Worm (Caenorhabditis elegans) whole organism, young adult: Measurements from ENCODE around the gene Y43F8B.2.

Experiments used
- B0035.1 ChIP-seq: sonication (generic microtip); optimal IDR thresholded peaks from 2 replicates; lab custom pipeline; 2016; ENCODE audit warnings: missing genetic modification characterization, mild to moderate bottlenecking, missing compliant biosample characterization, missing genotype, missing genetic modification reagents
- F22D6.2 ChIP-seq: sonication (generic microtip); optimal IDR thresholded peaks from 2 replicates; lab custom pipeline; 2016; ENCODE audit warnings: mild to moderate bottlenecking, missing genetic modification characterization, missing compliant biosample characterization
- F33H1.4 ChIP-seq: fragments of 200-800 bp; sonication (Bioruptor generic); IDR thresholded peaks from 2 replicates; pipeline ENCODE4 v1.3.6; 2022; ENCODE audit warnings: missing genetic modification reagents, missing genetic modification characterization, missing compliant biosample characterization
- F39B2.1 ChIP-seq: fragments of 200-800 bp; sonication (Bioruptor generic); IDR thresholded peaks from 2 replicates; pipeline ENCODE4 v1.3.6; 2022; ENCODE audit warnings: missing genetic modification reagents, missing genetic modification characterization, missing compliant biosample characterization
- K11D2.4 ChIP-seq: fragments of 200-800 bp; sonication (Bioruptor generic); IDR thresholded peaks from 2 replicates; pipeline ENCODE4 v1.3.6; 2022; ENCODE audit warnings: missing genetic modification reagents, missing genetic modification characterization, missing compliant biosample characterization
- K12H6.12 ChIP-seq: fragments of 200-800 bp; sonication (Bioruptor generic); optimal IDR thresholded peaks from 2 replicates; lab custom pipeline; 2018; ENCODE audit warnings: mild to moderate bottlenecking, missing genetic modification characterization, missing compliant biosample characterization
- Y53F4B.3 ChIP-seq: fragments of 200-800 bp; sonication (Bioruptor generic); IDR thresholded peaks from 2 replicates; pipeline ENCODE4 v1.3.6; 2022; ENCODE audit warnings: missing genetic modification reagents, missing genetic modification characterization, missing compliant biosample characterization
- aptf-3 ChIP-seq: fragments of 200-800 bp; sonication (Bioruptor generic); IDR thresholded peaks from 2 replicates; pipeline ENCODE4 v1.3.6; 2022; ENCODE audit warnings: missing genetic modification characterization, missing compliant biosample characterization
- atf-7 ChIP-seq: sonication (generic microtip); optimal IDR thresholded peaks from 2 replicates; lab custom pipeline; 2017; ENCODE audit warnings: mild to moderate bottlenecking, missing genetic modification characterization, missing compliant biosample characterization
- attf-5 ChIP-seq: fragments of 200-800 bp; sonication (Bioruptor generic); optimal IDR thresholded peaks from 2 replicates; lab custom pipeline; 2018; ENCODE audit warnings: mild to moderate bottlenecking, missing genetic modification characterization, missing compliant biosample characterization
- attf-6 ChIP-seq: fragments of 200-800 bp; sonication (Bioruptor generic); IDR thresholded peaks from 2 replicates; pipeline ENCODE4 v1.3.6; 2022; ENCODE audit warnings: missing genetic modification reagents, missing genetic modification characterization, missing compliant biosample characterization
- bed-2 ChIP-seq: fragments of 200-800 bp; sonication (Bioruptor generic); IDR thresholded peaks from 2 replicates; pipeline ENCODE4 v1.3.6; 2022; ENCODE audit warnings: missing genetic modification reagents, missing genetic modification characterization, missing compliant biosample characterization
- ccch-3 ChIP-seq: fragments of 200-800 bp; sonication (Bioruptor generic); optimal IDR thresholded peaks from 2 replicates; lab custom pipeline; 2018; ENCODE audit warnings: mild to moderate bottlenecking, missing genetic modification characterization, missing compliant biosample characterization
- ceh-91 ChIP-seq: fragments of 200-800 bp; sonication (Bioruptor generic); IDR thresholded peaks from 2 replicates; pipeline ENCODE4 v1.3.6; 2022; ENCODE audit warnings: missing genetic modification reagents, missing genetic modification characterization, missing compliant biosample characterization
- efl-1 ChIP-seq: fragments of 150-350 bp; optimal IDR thresholded peaks from 2 replicates; lab custom pipeline; 2014; ENCODE audit warnings: missing biosample characterization, missing genetic modification reagents, missing genetic modification characterization
- egrh-3 ChIP-seq: fragments of 200-800 bp; sonication (Bioruptor generic); IDR thresholded peaks from 2 replicates; pipeline ENCODE4 v1.3.6; 2022; ENCODE audit warnings: missing genetic modification reagents, missing genetic modification characterization, missing compliant biosample characterization
- ets-4 ChIP-seq: fragments of 200-800 bp; sonication (Bioruptor generic); optimal IDR thresholded peaks from 2 replicates; lab custom pipeline; 2018; ENCODE audit warnings: mild to moderate bottlenecking, missing genetic modification characterization, missing compliant biosample characterization
- hlh-26 ChIP-seq: fragments of 200-800 bp; sonication (Bioruptor generic); conservative IDR thresholded peaks from 2 replicates; pipeline ENCODE4 v1.3.6; 2022; ENCODE audit warnings: missing genetic modification reagents, missing genetic modification characterization, missing compliant biosample characterization
- hmg-1.2 ChIP-seq: fragments of 200-800 bp; sonication (Bioruptor generic); IDR thresholded peaks from 2 replicates; pipeline ENCODE4 v1.3.6; 2022; ENCODE audit warnings: missing genetic modification reagents, missing genetic modification characterization, missing compliant biosample characterization
- let-607 ChIP-seq, 2 experiments: fragments of 200-800 bp in 1 of 2; sonication (Bioruptor generic) in 1 of 2; sonication (generic microtip) in 1 of 2; optimal IDR thresholded peaks; 2 replicates each; lab custom pipeline; 2016 to 2018; ENCODE audit warnings: mild to moderate bottlenecking in 2 of 2, missing compliant biosample characterization in 2 of 2, missing genetic modification characterization in 2 of 2, moderate library complexity in 2 of 2, missing genotype in 1 of 2
- lin-40 ChIP-seq: sonication (generic microtip); optimal IDR thresholded peaks from 2 replicates; lab custom pipeline; 2016; ENCODE audit warnings: missing genetic modification characterization, mild to moderate bottlenecking, missing compliant biosample characterization, missing genotype, missing genetic modification reagents
- lir-1 ChIP-seq: fragments of 200-800 bp; sonication (Bioruptor generic); conservative IDR thresholded peaks from 2 replicates; pipeline ENCODE4 v1.3.6; 2022; ENCODE audit warnings: missing genetic modification reagents, missing genetic modification characterization, missing compliant biosample characterization
- lsy-27 ChIP-seq: sonication (generic microtip); optimal IDR thresholded peaks from 2 replicates; lab custom pipeline; 2017; ENCODE audit warnings: missing genetic modification characterization, mild to moderate bottlenecking, missing compliant biosample characterization, antibody characterized with exemption, missing genotype, borderline replicate concordance; ENCODE audit not compliant: insufficient read depth
- madf-3 ChIP-seq: fragments of 200-800 bp; sonication (Bioruptor generic); IDR thresholded peaks from 2 replicates; pipeline ENCODE4 v1.3.6; 2022; ENCODE audit warnings: missing genetic modification reagents, missing genetic modification characterization, missing compliant biosample characterization
- madf-6 ChIP-seq: fragments of 200-800 bp; sonication (Bioruptor generic); IDR thresholded peaks from 2 replicates; pipeline ENCODE4 v1.3.6; 2022; ENCODE audit warnings: missing genetic modification reagents, missing genetic modification characterization, missing compliant biosample characterization
- mxl-1 ChIP-seq: sonication (generic microtip); optimal IDR thresholded peaks from 2 replicates; lab custom pipeline; 2016; ENCODE audit warnings: missing genetic modification characterization, missing compliant biosample characterization
- nhr-120 ChIP-seq: fragments of 200-800 bp; sonication (Bioruptor generic); IDR thresholded peaks from 2 replicates; pipeline ENCODE4 v1.3.6; 2022; ENCODE audit warnings: missing genetic modification characterization, missing compliant biosample characterization
- nhr-80 ChIP-seq: sonication (generic microtip); optimal IDR thresholded peaks from 2 replicates; lab custom pipeline; 2016; ENCODE audit warnings: missing genetic modification characterization, missing compliant biosample characterization
- nhr-90 ChIP-seq: sonication (generic microtip); optimal IDR thresholded peaks from 2 replicates; lab custom pipeline; 2016; ENCODE audit warnings: missing genotype, mild to moderate bottlenecking, missing genetic modification characterization, missing compliant biosample characterization
- snpc-1.3 ChIP-seq: sonication (generic microtip); optimal IDR thresholded peaks from 2 replicates; lab custom pipeline; 2017; ENCODE audit warnings: missing genetic modification characterization, mild to moderate bottlenecking, missing compliant biosample characterization, antibody characterized with exemption, moderate library complexity, missing genotype, missing genetic modification reagents; ENCODE audit not compliant: insufficient read depth
- snpc-3.4 ChIP-seq: sonication (generic microtip); optimal IDR thresholded peaks from 2 replicates; lab custom pipeline; 2017; ENCODE audit warnings: missing genetic modification characterization, mild to moderate bottlenecking, missing compliant biosample characterization, antibody characterized with exemption, moderate library complexity, missing genotype, missing genetic modification reagents
- snpc-4 ChIP-seq, 5 experiments: fragments of 150-350 bp in 1 of 5; sonication (generic microtip) in 4 of 5; optimal IDR thresholded peaks; 2 replicates each; lab custom pipeline; 2014 to 2018; ENCODE audit warnings: missing genetic modification characterization in 5 of 5, missing biosample characterization in 3 of 5, antibody characterized with exemption in 2 of 5, mild to moderate bottlenecking in 2 of 5, missing compliant biosample characterization in 2 of 5, missing genotype in 2 of 5, moderate library complexity in 2 of 5, missing genetic modification reagents in 1 of 5
- somi-1 ChIP-seq: fragments of 200-800 bp; sonication (Bioruptor generic); optimal IDR thresholded peaks from 2 replicates; lab custom pipeline; 2018; ENCODE audit warnings: mild to moderate bottlenecking, missing genetic modification characterization, missing compliant biosample characterization
- unc-62 ChIP-seq: fragments of 150-350 bp; optimal IDR thresholded peaks from 2 replicates; lab custom pipeline; 2014; ENCODE audit warnings: missing biosample characterization, missing genetic modification reagents, missing genetic modification characterization
- zfh-2 ChIP-seq: fragments of 200-800 bp; sonication (Bioruptor generic); conservative IDR thresholded peaks from 2 replicates; pipeline ENCODE4 v1.3.6; 2022; ENCODE audit warnings: missing genetic modification reagents, missing genetic modification characterization, missing compliant biosample characterization
- ztf-22 ChIP-seq: fragments of 200-800 bp; sonication (Bioruptor generic); optimal IDR thresholded peaks from 2 replicates; lab custom pipeline; 2018; ENCODE audit warnings: mild to moderate bottlenecking, missing genetic modification characterization, moderate library complexity, missing compliant biosample characterization
- ztf-25 ChIP-seq: fragments of 200-800 bp; sonication (Bioruptor generic); IDR thresholded peaks from 2 replicates; pipeline ENCODE4 v1.3.6; 2022; ENCODE audit warnings: missing genetic modification reagents, missing genetic modification characterization, missing compliant biosample characterization
- ztf-6 ChIP-seq: fragments of 200-800 bp; sonication (Bioruptor generic); IDR thresholded peaks from 2 replicates; pipeline ENCODE4 v1.3.6; 2022; ENCODE audit warnings: missing genetic modification reagents, missing genetic modification characterization, missing compliant biosample characterization

Y43F8B.2 gene

DNA sequence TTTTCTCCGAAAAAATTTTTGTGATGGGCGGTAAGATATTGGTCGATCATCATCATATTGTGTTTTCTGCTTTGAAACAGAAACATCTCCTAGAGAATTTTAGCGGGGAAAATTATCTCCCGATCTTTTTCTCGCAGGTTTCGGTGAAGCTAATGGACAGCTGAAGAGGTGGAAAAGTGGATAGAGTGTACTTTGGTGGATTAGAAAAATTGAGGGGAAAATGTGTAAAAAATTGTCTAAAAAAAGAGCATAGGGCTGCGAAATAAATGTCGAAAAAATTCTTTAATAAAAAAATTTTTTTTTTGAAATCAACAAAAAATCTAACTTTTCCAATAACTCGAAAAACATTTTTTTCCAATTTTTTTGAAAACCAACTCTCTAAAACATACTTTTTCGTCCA lies 23.0 kb upstream of the Y43F8B.2 start, which contains the start of gene oac-1:
Gene oac-1, minus strand, starts transcription at position 101 of the 400 bp plus-strand sequence.
- TF ChIP-seq nhr-80 (no peak), lir-1 (no peak), hlh-26 (GFP tag; lab: Robert Waterston, UW) (no peak), unc-62 (no peak), mxl-1 (no peak), ceh-91 (GFP tag; lab: Robert Waterston, UW) (no peak), F33H1.4 (no peak), F22D6.2 (tag; lab: Kevin White, UChicago) (no peak), lsy-27 (tag; lab: Kevin White, UChicago) (no peak), attf-6 (GFP tag; lab: Robert Waterston, UW) (no peak), ztf-22 (no peak), Y53F4B.3 (GFP tag; lab: Robert Waterston, UW) (no peak), efl-1 (no peak), zfh-2 (GFP tag; lab: Robert Waterston, UW) (no peak), K11D2.4 (GFP tag; lab: Robert Waterston, UW) (no peak), ztf-25 (GFP tag; lab: Robert Waterston, UW) (no peak), nhr-90 (no peak)

DNA sequence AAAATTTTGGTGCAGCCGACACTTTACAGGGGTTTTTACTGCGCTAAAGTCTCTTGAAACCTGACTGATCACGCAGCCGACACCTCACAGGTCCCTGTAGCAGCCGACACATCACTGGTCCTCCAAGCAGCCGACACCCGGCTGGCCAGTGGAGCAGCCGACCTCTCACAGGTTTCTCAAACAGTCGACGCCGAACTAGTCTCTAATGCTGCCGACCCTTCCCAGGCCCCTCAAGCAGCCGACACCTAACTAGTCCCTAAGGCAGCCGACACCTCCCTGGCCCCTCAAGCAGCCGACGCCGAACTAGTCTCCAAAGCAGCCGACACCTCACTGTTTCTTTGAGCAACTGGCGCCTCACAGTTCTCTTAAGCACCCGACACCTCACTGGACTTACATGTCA lies 22.4 kb upstream of the Y43F8B.2 start:
- peak; percentile 84 for TF ChIP-seq zfh-2 (GFP tag; lab: Robert Waterston, UW)
- no peak for TF ChIP-seq F22D6.2 (tag; lab: Kevin White, UChicago)
- TF ChIP-seq snpc-4 (GFP tag; optimal IDR thresholded peaks at IDR 0.05; lab: Kevin White, UChicago), result no peak
- TF ChIP-seq snpc-4 (tag; optimal IDR thresholded peaks at IDR 0.05; lab: Kevin White, UChicago), result peak in 1 of 4 experiments; percentile 29
- TF ChIP-seq egrh-3 (GFP tag; lab: Robert Waterston, UW), result peak; percentile 53; the same call in 1 of the 2 replicates
- 0 out of 2 replicates have a peak, but pooled peaks have one; percentile 32 for TF ChIP-seq nhr-120 (GFP tag; lab: Robert Waterston, UW)
- TF ChIP-seq let-607 (tag; optimal IDR thresholded peaks at IDR 0.05; lab: Kevin White, UChicago), result no peak
- TF ChIP-seq nhr-90, result no peak

DNA sequence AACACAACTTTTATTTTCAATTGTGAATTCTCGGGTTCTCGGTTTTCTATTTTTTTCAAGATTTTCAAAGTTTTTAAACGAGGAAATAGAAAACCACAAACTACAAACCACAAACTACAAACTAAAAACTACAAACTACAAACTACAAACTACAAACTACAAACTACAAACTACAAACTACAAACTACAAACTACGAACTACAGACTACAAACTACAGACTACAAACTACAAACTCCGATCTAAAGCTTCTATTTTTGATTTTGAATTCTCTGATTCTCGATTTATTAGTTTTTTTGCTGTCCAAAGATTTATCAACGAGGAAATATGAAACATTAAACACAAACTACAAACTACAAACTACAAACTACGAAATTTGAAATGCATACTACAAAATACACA lies 17.4 kb upstream of the Y43F8B.2 start:
- TF ChIP-seq bed-2 (GFP tag; lab: Robert Waterston, UW) (no peak), attf-5 (GFP tag; lab: Kevin White, UChicago) (no peak), ztf-6 (GFP tag; lab: Robert Waterston, UW) (no peak), somi-1 (GFP tag; lab: Kevin White, UChicago) (no peak), lin-40 (tag; lab: Kevin White, UChicago) (no peak), ceh-91 (GFP tag; lab: Robert Waterston, UW) (no peak), ets-4 (GFP tag; lab: Kevin White, UChicago) (no peak), B0035.1 (tag; lab: Kevin White, UChicago) (no peak), madf-6 (GFP tag; lab: Robert Waterston, UW) (no peak), ccch-3 (GFP tag; lab: Kevin White, UChicago) (no peak), snpc-3.4 (tag; lab: Kevin White, UChicago) (no peak), snpc-1.3 (no peak)

DNA sequence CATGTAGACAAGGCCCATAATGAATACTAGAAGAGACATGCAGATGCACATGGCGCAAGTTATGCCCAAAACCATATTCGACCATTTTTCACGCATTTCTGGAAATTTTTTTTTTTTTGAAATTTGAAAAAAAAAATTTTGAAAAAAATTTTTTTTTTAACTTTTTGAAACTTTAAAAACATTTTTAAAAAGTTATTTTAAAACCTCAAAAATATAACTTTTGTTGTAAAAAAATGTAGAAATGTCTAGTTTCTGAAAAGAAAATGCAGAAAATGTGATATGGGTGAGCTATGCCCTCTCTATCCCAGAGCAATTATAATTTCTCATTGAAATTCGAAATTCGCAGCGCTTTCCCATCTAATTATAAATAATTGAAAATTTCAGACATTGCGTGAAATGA lies 16.8 kb upstream of the Y43F8B.2 start, which contains the start of gene Y43F8B.20:
Gene Y43F8B.20, minus strand, starts transcription at position 101 of the 400 bp plus-strand sequence.
- TF ChIP-seq aptf-3 (GFP tag; lab: Robert Waterston, UW) (no peak), nhr-80 (no peak), let-607 (tag; optimal IDR thresholded peaks at IDR 0.05; lab: Kevin White, UChicago) (no peak), F33H1.4 (no peak), madf-3 (GFP tag; lab: Robert Waterston, UW) (no peak), ztf-22 (no peak), atf-7 (no peak), hmg-1.2 (GFP tag; lab: Robert Waterston, UW) (no peak), F39B2.1 (GFP tag; lab: Robert Waterston, UW) (no peak), K12H6.12 (tag; lab: Kevin White, UChicago) (no peak), ztf-25 (GFP tag; lab: Robert Waterston, UW) (no peak), B0035.1 (tag; lab: Kevin White, UChicago) (no peak), lin-40 (tag; lab: Kevin White, UChicago) (no peak)
